Fruit fly (Drosophila melanogaster) whole organism, embryonic: Measurements from ENCODE around the gene Lst8.
A peak's percentile ranks its signal among the peaks of the same experiment; 100 is the strongest.

Experiments used
- Bgb ChIP-seq: fragments of 200-800 bp; sonication (Bioruptor generic); IDR thresholded peaks from 2 replicates; pipeline ENCODE4 v1.3.6; 2022; ENCODE audit warnings: missing biosample characterization, missing genetic modification characterization; ENCODE audit not compliant: partially characterized antibody
- Blimp-1 ChIP-seq: fragments of 200-800 bp; sonication (Bioruptor generic); optimal IDR thresholded peaks from 3 replicates; lab custom pipeline; 2018; ENCODE audit warnings: missing biosample characterization, missing genetic modification characterization, mild to moderate bottlenecking, moderate library complexity, missing genetic modification reagents
- BtbVII ChIP-seq: fragments of 200-800 bp; sonication (Bioruptor generic); optimal IDR thresholded peaks from 3 replicates; lab custom pipeline; 2017; ENCODE audit warnings: missing biosample characterization, mild to moderate bottlenecking, missing genetic modification characterization
- CG10147 ChIP-seq: fragments of 200-800 bp; sonication (Bioruptor generic); optimal IDR thresholded peaks from 2 replicates; lab custom pipeline; 2019; ENCODE audit warnings: missing biosample characterization, mild to moderate bottlenecking, missing genetic modification characterization, moderate library complexity
- CG10209 ChIP-seq: fragments of 200-800 bp; sonication (Bioruptor generic); optimal IDR thresholded peaks from 3 replicates; lab custom pipeline; 2017; ENCODE audit warnings: missing biosample characterization, mild to moderate bottlenecking, missing genetic modification characterization, missing genetic modification reagents
- CG11085 ChIP-seq: fragments of 200-800 bp; sonication (Bioruptor generic); IDR thresholded peaks from 2 replicates; pipeline ENCODE4 v1.3.6; 2022; ENCODE audit warnings: missing biosample characterization, missing genetic modification characterization
- CG14014 ChIP-seq: fragments of 200-800 bp; sonication (Bioruptor generic); IDR thresholded peaks from 2 replicates; pipeline ENCODE4 v1.3.6; 2022; ENCODE audit warnings: missing biosample characterization, missing genetic modification characterization
- CG16779 ChIP-seq: fragments of 200-800 bp; sonication (Bioruptor generic); IDR thresholded peaks from 2 replicates; pipeline ENCODE4 v1.3.6; 2022; ENCODE audit warnings: missing biosample characterization, missing genetic modification characterization
- CG1792 ChIP-seq: fragments of 200-800 bp; sonication (Bioruptor generic); optimal IDR thresholded peaks from 2 replicates; lab custom pipeline; 2016; ENCODE audit warnings: missing biosample characterization, missing genetic modification characterization
- CG2202 ChIP-seq: fragments of 200-800 bp; sonication (Bioruptor generic); optimal IDR thresholded peaks from 2 replicates; lab custom pipeline; 2018; ENCODE audit warnings: missing biosample characterization, mild to moderate bottlenecking, missing genetic modification characterization
- CG30020 ChIP-seq: fragments of 200-800 bp; optimal IDR thresholded peaks from 2 replicates; lab custom pipeline; 2019; ENCODE audit warnings: missing biosample characterization, mild to moderate bottlenecking, missing genetic modification characterization, moderate library complexity
- CG31441 ChIP-seq: fragments of 200-800 bp; sonication (Bioruptor generic); IDR thresholded peaks from 2 replicates; pipeline ENCODE4 v1.3.6; 2022; ENCODE audit warnings: missing biosample characterization, missing genetic modification characterization
- CG34224 ChIP-seq: fragments of 200-800 bp; sonication (Bioruptor generic); IDR thresholded peaks from 3 replicates; pipeline ENCODE4 v1.3.6; 2022; ENCODE audit warnings: missing biosample characterization, missing genetic modification characterization; ENCODE audit not compliant: partially characterized antibody
- CG3995 ChIP-seq: fragments of 200-800 bp; sonication (Bioruptor generic); optimal IDR thresholded peaks from 3 replicates; lab custom pipeline; 2016; ENCODE audit warnings: missing biosample characterization, missing genetic modification characterization
- CG42726 ChIP-seq: fragments of 200-800 bp; sonication (Bioruptor generic); IDR thresholded peaks from 2 replicates; pipeline ENCODE4 v1.3.6; 2022; ENCODE audit warnings: missing biosample characterization, missing genetic modification characterization; ENCODE audit not compliant: partially characterized antibody
- CG6689 ChIP-seq: fragments of 200-800 bp; sonication (Bioruptor generic); IDR thresholded peaks from 2 replicates; pipeline ENCODE4 v1.3.6; 2022; ENCODE audit warnings: missing biosample characterization, missing genetic modification characterization
- CG7745 ChIP-seq: fragments of 200-800 bp; sonication (Bioruptor generic); optimal IDR thresholded peaks from 2 replicates; lab custom pipeline; 2018; ENCODE audit warnings: missing biosample characterization, mild to moderate bottlenecking, missing genetic modification characterization, moderate library complexity
- CG9437 ChIP-seq: fragments of 200-800 bp; sonication (Bioruptor generic); optimal IDR thresholded peaks from 2 replicates; lab custom pipeline; 2018; ENCODE audit warnings: missing biosample characterization, mild to moderate bottlenecking, missing genetic modification characterization
- Camta ChIP-seq: fragments of 200-800 bp; sonication (Bioruptor generic); optimal IDR thresholded peaks from 2 replicates; lab custom pipeline; 2016; ENCODE audit warnings: missing biosample characterization, missing genetic modification characterization
- CoRest ChIP-seq: fragments of 200-800 bp; sonication (Bioruptor generic); optimal IDR thresholded peaks from 3 replicates; lab custom pipeline; 2018; ENCODE audit warnings: missing biosample characterization, mild to moderate bottlenecking, missing genetic modification characterization, moderate library complexity
- Ets65A ChIP-seq: fragments of 200-800 bp; sonication (Bioruptor generic); peaks from one replicate; lab custom pipeline; 2016; ENCODE audit warnings: missing biosample characterization, missing genetic modification characterization
- Fer2 ChIP-seq: fragments of 200-800 bp; sonication (Bioruptor generic); optimal IDR thresholded peaks from 2 replicates; lab custom pipeline; 2018; ENCODE audit warnings: missing biosample characterization, mild to moderate bottlenecking, missing genetic modification characterization, moderate library complexity
- H2.0 ChIP-seq: fragments of 200-800 bp; sonication (Bioruptor generic); IDR thresholded peaks from 2 replicates; pipeline ENCODE4 v1.3.6; 2022; ENCODE audit warnings: missing biosample characterization, missing genetic modification characterization
- Lpt ChIP-seq: fragments of >200 bp; optimal IDR thresholded peaks from 2 replicates; lab custom pipeline; 2018; ENCODE audit warnings: missing biosample characterization, missing genetic modification characterization
- MBD-R2 ChIP-seq: fragments of 200-800 bp; sonication (Bioruptor generic); IDR thresholded peaks from 2 replicates; pipeline ENCODE4 v1.3.6; 2022; ENCODE audit warnings: missing biosample characterization, missing genetic modification characterization
- Mad ChIP-seq: fragments of 200-800 bp; sonication (Bioruptor generic); optimal IDR thresholded peaks from 2 replicates; lab custom pipeline; 2016; ENCODE audit warnings: missing biosample characterization, missing genetic modification characterization
- Sry-β ChIP-seq: fragments of 200-800 bp; sonication (Bioruptor generic); optimal IDR thresholded peaks from 2 replicates; lab custom pipeline; 2018; ENCODE audit warnings: missing biosample characterization, mild to moderate bottlenecking, missing genetic modification characterization, moderate library complexity
- al ChIP-seq: fragments of 200-800 bp; sonication (Bioruptor generic); IDR thresholded peaks from 2 replicates; pipeline ENCODE4 v1.3.6; 2022; ENCODE audit warnings: missing biosample characterization, missing genetic modification characterization
- amos ChIP-seq: fragments of 200-800 bp; sonication (Bioruptor generic); IDR thresholded peaks from 2 replicates; pipeline ENCODE4 v1.3.6; 2022; ENCODE audit warnings: missing biosample characterization, missing genetic modification characterization; ENCODE audit not compliant: partially characterized antibody
- ap ChIP-seq: fragments of 200-800 bp; sonication (Bioruptor generic); IDR thresholded peaks from 2 replicates; pipeline ENCODE4 v1.3.6; 2022; ENCODE audit warnings: missing biosample characterization, missing genetic modification characterization
- ash1 ChIP-seq: fragments of 200-800 bp; sonication (Bioruptor generic); optimal IDR thresholded peaks from 2 replicates; lab custom pipeline; 2018; ENCODE audit warnings: missing biosample characterization, mild to moderate bottlenecking, missing genetic modification characterization
- bowl ChIP-seq: fragments of 200-800 bp; sonication (Bioruptor generic); IDR thresholded peaks from 2 replicates; pipeline ENCODE4 v1.3.6; 2022; ENCODE audit warnings: missing biosample characterization, missing genetic modification characterization
- emc ChIP-seq: fragments of 200-800 bp; sonication (Bioruptor generic); optimal IDR thresholded peaks from 2 replicates; lab custom pipeline; 2016; ENCODE audit warnings: missing biosample characterization, missing genetic modification characterization
- ind ChIP-seq: fragments of 200-800 bp; sonication (Bioruptor generic); optimal IDR thresholded peaks from 3 replicates; lab custom pipeline; 2016; ENCODE audit warnings: missing biosample characterization, missing genetic modification characterization
- jing ChIP-seq: fragments of 200-800 bp; sonication (Bioruptor generic); optimal IDR thresholded peaks from 2 replicates; lab custom pipeline; 2018; ENCODE audit warnings: missing biosample characterization, mild to moderate bottlenecking, missing genetic modification characterization
- jumu ChIP-seq: fragments of 200-800 bp; sonication (Bioruptor generic); optimal IDR thresholded peaks from 3 replicates; lab custom pipeline; 2016; ENCODE audit warnings: missing biosample characterization, missing genetic modification characterization
- mld ChIP-seq: fragments of 200-800 bp; sonication (Bioruptor generic); IDR thresholded peaks from 3 replicates; pipeline ENCODE4 v1.3.6; 2022; ENCODE audit warnings: missing biosample characterization, missing genetic modification characterization; ENCODE audit not compliant: partially characterized antibody
- otp ChIP-seq: fragments of 200-800 bp; sonication (Bioruptor generic); IDR thresholded peaks from 3 replicates; pipeline ENCODE4, ENCODE4 v1.3.6; 2022; ENCODE audit warnings: missing biosample characterization, missing genetic modification characterization
- p53 ChIP-seq: fragments of 200-800 bp; sonication (Bioruptor generic); optimal IDR thresholded peaks from 2 replicates; lab custom pipeline; 2016; ENCODE audit warnings: missing biosample characterization, missing genetic modification characterization
- pho ChIP-seq: fragments of 200-800 bp; sonication (Bioruptor generic); optimal IDR thresholded peaks from 2 replicates; lab custom pipeline; 2016; ENCODE audit warnings: missing biosample characterization, missing genetic modification characterization
- pnt ChIP-seq: fragments of 200-800 bp; sonication (Bioruptor generic); optimal IDR thresholded peaks from 3 replicates; lab custom pipeline; 2016; ENCODE audit warnings: missing biosample characterization, missing genetic modification characterization
- scrt ChIP-seq: fragments of 200-800 bp; sonication (Bioruptor generic); optimal IDR thresholded peaks from 2 replicates; lab custom pipeline; 2018; ENCODE audit warnings: missing biosample characterization, mild to moderate bottlenecking, missing genetic modification characterization, moderate library complexity
- sna ChIP-seq: fragments of 200-800 bp; sonication (Bioruptor generic); IDR thresholded peaks from 2 replicates; pipeline ENCODE4 v1.3.6; 2022; ENCODE audit warnings: missing biosample characterization, missing genetic modification characterization; ENCODE audit not compliant: partially characterized antibody
- sr ChIP-seq: fragments of 200-800 bp; sonication (Bioruptor generic); IDR thresholded peaks from 3 replicates; pipeline ENCODE4 v1.3.6; 2022; ENCODE audit warnings: missing biosample characterization, missing genetic modification characterization
- tio ChIP-seq: fragments of 200-800 bp; sonication (Bioruptor generic); optimal IDR thresholded peaks from 2 replicates; lab custom pipeline; 2017; ENCODE audit warnings: missing biosample characterization, missing genetic modification characterization, inconsistent platforms
- tna ChIP-seq: fragments of 200-800 bp; sonication (Bioruptor generic); IDR thresholded peaks from 2 replicates; pipeline ENCODE4 v1.3.6; 2022; ENCODE audit warnings: missing biosample characterization, missing genetic modification characterization; ENCODE audit not compliant: partially characterized antibody

Gene Lst8

DNA sequence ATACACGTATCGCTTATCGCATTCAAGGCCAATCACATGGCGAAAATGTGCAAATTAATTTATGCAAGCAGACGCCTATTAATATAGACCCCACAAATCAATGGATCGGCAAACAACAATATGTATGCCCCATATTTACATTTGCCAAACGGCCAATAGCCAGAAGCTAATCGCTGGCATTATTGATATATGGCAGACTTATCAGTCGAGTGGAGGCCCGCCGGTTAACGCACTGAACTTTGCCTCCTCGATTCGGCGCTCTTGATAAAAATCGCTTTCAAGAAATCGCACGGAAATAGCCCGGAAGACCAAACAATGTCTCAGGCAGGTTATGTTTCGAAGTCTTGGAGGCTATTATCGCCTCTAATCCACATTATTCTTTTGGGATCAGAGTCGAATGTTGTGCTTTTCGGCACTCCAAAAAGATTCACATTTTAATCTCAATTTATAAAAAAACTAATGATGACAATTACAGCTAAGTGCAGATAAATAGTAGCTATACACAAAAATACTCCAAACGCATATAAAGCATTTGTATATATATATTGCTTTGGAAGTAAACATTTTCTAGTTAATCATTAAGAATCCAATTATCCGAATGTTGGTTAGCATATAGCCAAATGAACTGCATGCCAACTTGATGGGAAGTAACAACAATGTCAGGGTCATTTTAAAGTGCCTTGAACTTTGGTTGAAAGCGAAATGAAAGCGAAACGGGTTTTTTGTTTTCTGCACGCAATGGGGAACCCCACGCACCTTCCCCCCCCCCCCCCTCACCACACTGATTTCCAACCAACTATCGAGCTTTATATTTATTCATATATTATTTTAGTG, 29.0 kb downstream of the Lst8 start (continued):
- TF ChIP-seq tio (GFP tag; lab: Kevin White, UChicago) (no peak), scrt (GFP tag; lab: Kevin White, UChicago) (no peak), CG31441 (GFP tag; lab: Robert Waterston, UW) (no peak), Blimp-1 (GFP tag; lab: Kevin White, UChicago) (peak; percentile 75), CG9437 (no peak), Fer2 (tag; lab: Kevin White, UChicago) (no peak), H2.0 (GFP tag; lab: Robert Waterston, UW) (no peak), pho (GFP tag; lab: Kevin White, UChicago) (no peak), CoRest (tag; lab: Kevin White, UChicago) (no peak), CG10147 (GFP tag; lab: Kevin White, UChicago) (no peak)

DNA sequence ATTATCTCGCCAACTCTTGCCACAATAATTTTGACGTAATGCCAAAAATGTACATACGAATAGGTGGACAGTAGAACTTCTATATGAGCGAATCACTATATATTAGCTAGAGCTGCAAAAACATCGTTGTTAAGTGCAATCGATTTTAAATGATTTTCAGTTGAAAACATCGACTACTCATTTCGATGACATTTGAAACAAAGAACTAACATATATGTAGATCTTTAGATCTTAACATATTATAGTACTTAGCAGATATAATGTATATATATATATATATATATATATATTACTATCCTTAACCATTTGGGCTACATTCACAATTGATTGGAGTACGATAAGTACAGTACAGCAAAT, 29.6 kb downstream of the Lst8 start, which contains the start of gene CG42395:
TSS of gene CG42395 (minus strand) at position 101 of the 357 bp plus-strand sequence.
- TF ChIP-seq Camta (GFP tag; lab: Kevin White, UChicago): no peak
- TF ChIP-seq ind (GFP tag; lab: Kevin White, UChicago): no peak
- no peak for TF ChIP-seq CG3995 (GFP tag; lab: Kevin White, UChicago)
- TF ChIP-seq al (GFP tag; lab: Robert Waterston, UW): no peak
- TF ChIP-seq p53 (GFP tag; lab: Kevin White, UChicago): no peak
- no peak for TF ChIP-seq CG16779 (GFP tag; lab: Robert Waterston, UW)
- TF ChIP-seq Sry-β (GFP tag; lab: Kevin White, UChicago): no peak
- no peak for TF ChIP-seq ap (GFP tag; lab: Robert Waterston, UW)
- TF ChIP-seq CG6689 (GFP tag; lab: Robert Waterston, UW): no peak
- no peak for TF ChIP-seq sr (GFP tag; lab: Robert Waterston, UW)
- no peak for TF ChIP-seq ash1 (GFP tag; lab: Kevin White, UChicago)
- TF ChIP-seq Lpt: no peak
- no peak for TF ChIP-seq CG14014 (GFP tag; lab: Robert Waterston, UW)
- no peak for TF ChIP-seq otp (GFP tag; lab: Robert Waterston, UW)
- no peak for TF ChIP-seq CG30020 (tag; lab: Kevin White, UChicago)

DNA sequence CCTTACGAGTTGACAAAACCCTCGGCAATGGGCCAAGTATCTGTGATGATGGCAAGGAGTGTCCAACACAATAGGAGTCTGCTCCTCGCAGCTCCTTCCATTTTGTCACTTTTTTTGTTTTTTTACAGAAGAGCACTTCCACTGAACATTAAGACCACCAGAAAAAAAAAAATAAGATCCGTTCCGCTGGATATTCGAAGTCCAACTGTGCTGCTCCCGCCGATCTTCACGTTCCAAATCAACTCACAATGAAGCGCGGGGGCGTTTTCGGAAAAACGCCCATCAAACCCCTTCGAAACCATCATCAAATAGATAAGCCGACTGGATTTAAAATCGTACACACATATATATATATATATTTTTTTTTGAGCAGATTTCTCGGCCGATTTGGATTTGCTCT, 34.6 kb downstream of the Lst8 start, which contains the start of gene Cubn:
TSS of gene Cubn (minus strand) at position 101 of the 400 bp plus-strand sequence.
- TF ChIP-seq pnt (GFP tag; lab: Kevin White, UChicago) (no peak), Ets65A (GFP tag; lab: Kevin White, UChicago) (no peak), CG7745 (tag; lab: Kevin White, UChicago) (no peak), tna (GFP tag; lab: Robert Waterston, UW) (no peak), emc (no peak), CG2202 (no peak), bowl (GFP tag; lab: Robert Waterston, UW) (no peak)

DNA sequence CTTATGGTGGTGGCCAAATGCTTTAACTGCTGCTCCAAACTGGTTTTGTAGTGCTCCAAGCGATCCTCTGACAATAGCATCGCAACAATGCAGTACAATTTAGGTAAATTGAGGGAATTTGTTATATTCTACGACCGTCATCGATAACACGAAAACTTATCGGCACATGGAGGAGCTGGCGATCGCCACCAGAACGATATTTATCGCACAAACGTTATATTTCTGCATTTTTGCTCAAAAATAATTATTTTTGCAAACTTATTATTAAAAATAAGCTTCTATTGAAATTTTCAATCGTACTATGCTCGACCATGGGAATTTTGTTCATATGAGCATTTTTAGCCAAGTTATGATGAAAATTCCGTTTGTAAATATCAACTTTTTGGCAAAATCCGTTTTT, 49.4 kb downstream of the Lst8 start, which contains the start of gene CG15317:
TSS of gene CG15317 (minus strand) at position 148 of the 400 bp plus-strand sequence.
- no peak for TF ChIP-seq CG11085 (GFP tag; lab: Robert Waterston, UW)
- TF ChIP-seq CG34224 (GFP tag; lab: Robert Waterston, UW): peak; percentile 81
- TF ChIP-seq jumu: no peak
- TF ChIP-seq CG1792 (GFP tag; lab: Kevin White, UChicago): no peak
- TF ChIP-seq Mad (GFP tag; lab: Kevin White, UChicago): no peak
- TF ChIP-seq BtbVII (GFP tag; lab: Kevin White, UChicago): no peak
- peak; percentile 64 for TF ChIP-seq MBD-R2
- TF ChIP-seq CG10209 (GFP tag; lab: Kevin White, UChicago): no peak
- TF ChIP-seq jing (GFP tag; lab: Kevin White, UChicago): no peak
- 0 out of 3 replicates have a peak, but pooled peaks have one; percentile 59 for TF ChIP-seq mld (GFP tag; lab: Robert Waterston, UW)
- 0 out of 2 replicates have a peak, but pooled peaks have one; percentile 41 for TF ChIP-seq sna (GFP tag; lab: Robert Waterston, UW)
- TF ChIP-seq CG42726 (GFP tag; lab: Robert Waterston, UW): peak; percentile 65; the same call in 1 of the 2 replicates
- TF ChIP-seq amos (GFP tag; lab: Robert Waterston, UW): peak; percentile 82
- TF ChIP-seq Bgb (GFP tag; lab: Robert Waterston, UW): peak; percentile 80
